Worm (Caenorhabditis elegans) whole organism, late embryonic: Measurements from ENCODE around the gene clec-177.

ENCODE experiments used
- dve-1 ChIP-seq: sonication (generic microtip); optimal IDR thresholded peaks from 2 replicates; lab custom pipeline; 2017; ENCODE audit warnings: antibody characterized with exemption, mild to moderate bottlenecking, missing genetic modification characterization, missing compliant biosample characterization
- hlh-30 ChIP-seq: sonication (generic microtip); optimal IDR thresholded peaks from 2 replicates; lab custom pipeline; 2017; ENCODE audit warnings: antibody characterized with exemption, missing genetic modification characterization, missing compliant biosample characterization; ENCODE audit not compliant: insufficient read depth
- madf-2 ChIP-seq: sonication (generic microtip); optimal IDR thresholded peaks from 2 replicates; lab custom pipeline; 2017; ENCODE audit warnings: missing genetic modification characterization, missing compliant biosample characterization

DNA sequence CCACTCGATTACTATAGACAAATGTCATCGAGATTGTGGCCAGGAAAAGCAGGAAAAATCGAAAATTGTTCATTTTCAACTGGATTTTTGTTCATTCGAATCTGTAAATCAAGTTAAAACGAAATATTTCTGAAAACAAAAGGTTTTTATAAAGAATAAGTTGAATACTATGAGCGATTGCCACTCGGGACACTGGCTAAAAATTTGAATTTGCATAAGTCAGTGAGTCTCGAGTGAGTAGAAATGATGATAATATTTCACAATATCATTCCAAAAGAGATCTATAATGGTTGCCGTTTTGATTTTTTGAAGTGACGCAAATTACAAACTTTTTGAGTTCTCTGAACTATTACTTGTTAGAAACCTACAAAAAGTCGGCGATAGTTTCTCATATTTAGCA is 34.2 kb downstream of the clec-177 start, which contains the start of gene T28H11.8:
- no peak for TF ChIP-seq dve-1 (tag; lab: Kevin White, UChicago)
- no peak for TF ChIP-seq madf-2 (tag; lab: Kevin White, UChicago)
- no peak for TF ChIP-seq hlh-30
